Worm (Caenorhabditis elegans) whole organism, L1 larva: Measurements from ENCODE around the gene F52B11.5.
A peak's percentile ranks its signal among the peaks of the same experiment; 100 is the strongest.

Experiments
- C04F5.9 ChIP-seq: sonication (generic microtip); optimal IDR thresholded peaks from 2 replicates; lab custom pipeline; 2016; ENCODE audit warnings: missing genetic modification characterization, missing compliant biosample characterization
- F16B12.6 ChIP-seq: fragments of 150-350 bp; optimal IDR thresholded peaks from 2 replicates; lab custom pipeline; 2014; ENCODE audit warnings: missing biosample characterization, missing genetic modification characterization
- aha-1 ChIP-seq: fragments of 150-350 bp; optimal IDR thresholded peaks from 2 replicates; lab custom pipeline; 2014; ENCODE audit warnings: missing biosample characterization, missing genetic modification characterization
- alr-1 ChIP-seq: fragments of 200-800 bp; sonication (Bioruptor generic); optimal IDR thresholded peaks from 2 replicates; lab custom pipeline; 2018; ENCODE audit warnings: borderline replicate concordance, mild to moderate bottlenecking, missing genetic modification characterization, missing compliant biosample characterization
- aly-2 ChIP-seq: fragments of 150-350 bp; optimal IDR thresholded peaks from 2 replicates; lab custom pipeline; 2014; ENCODE audit warnings: missing biosample characterization, missing genetic modification characterization
- ama-1 ChIP-seq: fragments of 150-350 bp; optimal IDR thresholded peaks from 2 replicates; lab custom pipeline; 2014
- blmp-1 ChIP-seq: fragments of 150-350 bp; optimal IDR thresholded peaks from 2 replicates; lab custom pipeline; 2014; ENCODE audit warnings: missing biosample characterization, missing genetic modification characterization
- ceh-8 ChIP-seq: fragments of 200-800 bp; sonication (Bioruptor generic); optimal IDR thresholded peaks from 2 replicates; lab custom pipeline; 2018; ENCODE audit warnings: mild to moderate bottlenecking, missing genetic modification characterization, moderate library complexity, missing compliant biosample characterization
- ceh-88 ChIP-seq: fragments of 200-800 bp; sonication (Bioruptor generic); IDR thresholded peaks from 2 replicates; pipeline ENCODE4 v1.3.6; 2022; ENCODE audit warnings: missing genetic modification characterization, missing compliant biosample characterization
- ceh-90 ChIP-seq: sonication (generic microtip); optimal IDR thresholded peaks from 2 replicates; lab custom pipeline; 2016; ENCODE audit warnings: missing genetic modification characterization, missing compliant biosample characterization
- dpl-1 ChIP-seq, 3 experiments: fragments of 150-350 bp in 2 of 3; sonication (generic microtip) in 1 of 3; optimal IDR thresholded peaks; 2 replicates each; lab custom pipeline; 2014 to 2017; ENCODE audit warnings: missing biosample characterization in 3 of 3, missing genetic modification characterization in 3 of 3, missing genetic modification reagents in 3 of 3
- dsc-1 ChIP-seq: sonication (generic microtip); optimal IDR thresholded peaks from 2 replicates; lab custom pipeline; 2016; ENCODE audit warnings: mild to moderate bottlenecking, missing genetic modification characterization, missing compliant biosample characterization
- efl-1 ChIP-seq, 4 experiments: fragments of 150-350 bp; optimal IDR thresholded peaks in 3 of 4; peaks in 1 of 4; 1 replicate in 1 of 4; 2 replicates in 3 of 4; lab custom pipeline; 2014; ENCODE audit warnings: missing biosample characterization in 2 of 4, missing genetic modification characterization in 2 of 4, missing genetic modification reagents in 2 of 4
- egl-13 ChIP-seq: sonication (generic microtip); optimal IDR thresholded peaks from 2 replicates; lab custom pipeline; 2016; ENCODE audit warnings: missing genotype, missing genetic modification reagents, missing genetic modification characterization, missing compliant biosample characterization
- ets-5 ChIP-seq: fragments of 200-800 bp; sonication (Bioruptor generic); IDR thresholded peaks from 2 replicates; pipeline ENCODE4 v1.3.6; 2022; ENCODE audit warnings: missing genetic modification characterization, missing compliant biosample characterization
- fkh-4 ChIP-seq: sonication (generic microtip); optimal IDR thresholded peaks from 2 replicates; lab custom pipeline; 2016; ENCODE audit warnings: missing compliant biosample characterization, missing genetic modification characterization, borderline replicate concordance
- fos-1 ChIP-seq: fragments of 150-350 bp; optimal IDR thresholded peaks from 2 replicates; lab custom pipeline; 2014; ENCODE audit warnings: missing biosample characterization, missing genetic modification characterization
- grh-1 ChIP-seq: fragments of 200-800 bp; sonication (Bioruptor generic); IDR thresholded peaks from 2 replicates; pipeline ENCODE4 v1.3.6; 2022; ENCODE audit warnings: missing genetic modification reagents, missing genetic modification characterization, missing compliant biosample characterization
- lin-14 ChIP-seq: fragments of 200-800 bp; sonication (Bioruptor generic); optimal IDR thresholded peaks from 2 replicates; lab custom pipeline; 2018; ENCODE audit warnings: mild to moderate bottlenecking, missing genetic modification characterization, moderate library complexity, missing compliant biosample characterization
- lin-15B ChIP-seq: fragments of 150-350 bp; sonication (generic microtip); optimal IDR thresholded peaks from 3 replicates; lab custom pipeline; 2014; ENCODE audit warnings: missing biosample characterization, missing genetic modification characterization
- lin-35 ChIP-seq, 2 experiments: fragments of 150-350 bp; optimal IDR thresholded peaks; 2 replicates each; lab custom pipeline; 2014; ENCODE audit warnings: missing biosample characterization in 2 of 2, missing genetic modification characterization in 2 of 2, missing genetic modification reagents in 2 of 2
- lin-39 ChIP-seq: fragments of 150-350 bp; optimal IDR thresholded peaks from 2 replicates; lab custom pipeline; 2014; ENCODE audit warnings: missing biosample characterization, missing genetic modification reagents, missing genetic modification characterization
- lir-3 ChIP-seq: sonication (generic microtip); optimal IDR thresholded peaks from 2 replicates; lab custom pipeline; 2016; ENCODE audit warnings: mild to moderate bottlenecking, missing genetic modification characterization, moderate library complexity, missing compliant biosample characterization; ENCODE audit not compliant: poor library complexity
- nhr-11 ChIP-seq: fragments of 150-350 bp; optimal IDR thresholded peaks from 2 replicates; lab custom pipeline; 2014; ENCODE audit warnings: missing biosample characterization, missing genetic modification characterization
- nhr-19 ChIP-seq: fragments of 200-800 bp; sonication (Bioruptor generic); conservative IDR thresholded peaks from 2 replicates; pipeline ENCODE4 v1.3.6; 2022; ENCODE audit warnings: missing genetic modification characterization, missing compliant biosample characterization
- nhr-20 ChIP-seq: sonication (generic microtip); optimal IDR thresholded peaks from 2 replicates; lab custom pipeline; 2016; ENCODE audit warnings: mild to moderate bottlenecking, missing genetic modification characterization, missing compliant biosample characterization
- nhr-28 ChIP-seq: fragments of 150-350 bp; optimal IDR thresholded peaks from 2 replicates; lab custom pipeline; 2014; ENCODE audit warnings: missing biosample characterization, missing genetic modification characterization
- nhr-47 ChIP-seq: sonication (generic microtip); optimal IDR thresholded peaks from 2 replicates; lab custom pipeline; 2016; ENCODE audit warnings: mild to moderate bottlenecking, missing genetic modification characterization, moderate library complexity, missing compliant biosample characterization
- nhr-71 ChIP-seq: sonication (generic microtip); optimal IDR thresholded peaks from 2 replicates; lab custom pipeline; 2016; ENCODE audit warnings: mild to moderate bottlenecking, missing genetic modification characterization, moderate library complexity, missing compliant biosample characterization
- nhr-84 ChIP-seq: sonication (generic microtip); optimal IDR thresholded peaks from 2 replicates; lab custom pipeline; 2017; ENCODE audit warnings: missing biosample characterization, missing genetic modification characterization
- rnt-1 ChIP-seq: sonication (generic microtip); optimal IDR thresholded peaks from 2 replicates; lab custom pipeline; 2016; ENCODE audit warnings: mild to moderate bottlenecking, missing genetic modification characterization, moderate library complexity, missing compliant biosample characterization
- skn-1 ChIP-seq: fragments of 150-350 bp; optimal IDR thresholded peaks from 2 replicates; lab custom pipeline; 2014; ENCODE audit warnings: missing biosample characterization, missing genetic modification characterization
- snpc-4 ChIP-seq: fragments of 150-350 bp; optimal IDR thresholded peaks from 2 replicates; lab custom pipeline; 2014; ENCODE audit warnings: missing biosample characterization, missing genetic modification characterization
- sptf-1 ChIP-seq: fragments of 150-350 bp; optimal IDR thresholded peaks from 2 replicates; lab custom pipeline; 2014; ENCODE audit warnings: missing biosample characterization, missing genetic modification characterization
- tlp-1 ChIP-seq: fragments of 150-350 bp; optimal IDR thresholded peaks from 2 replicates; lab custom pipeline; 2014; ENCODE audit warnings: missing biosample characterization, missing genetic modification characterization
- zag-1 ChIP-seq: fragments of 150-350 bp; optimal IDR thresholded peaks from 2 replicates; lab custom pipeline; 2014; ENCODE audit warnings: missing biosample characterization, missing genetic modification characterization

F52B11.5 gene

DNA sequence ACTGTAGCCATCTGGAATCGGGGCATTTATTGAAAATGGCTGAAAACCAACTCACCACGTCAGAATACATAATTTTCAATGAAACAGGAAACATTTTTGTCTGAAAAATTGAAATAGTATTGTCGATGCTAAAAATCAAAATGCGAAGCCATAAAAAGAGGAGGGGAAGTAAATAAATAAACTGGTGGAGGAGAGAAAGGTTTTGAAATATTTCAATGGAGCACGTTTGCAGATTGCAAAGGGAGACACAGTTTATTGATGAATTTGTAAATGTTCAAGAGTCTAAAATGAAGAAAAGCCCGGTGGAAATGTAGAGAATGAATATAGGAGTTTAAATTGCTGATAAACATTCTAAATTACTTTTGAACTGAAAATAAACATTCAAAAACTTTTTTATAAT lies at the start of gene F52B11.5:
TSS of gene F52B11.5 (minus strand) at position 178 of the 400 bp plus-strand sequence.
- no peak for TF ChIP-seq snpc-4
- TF ChIP-seq dpl-1 (GFP tag; optimal IDR thresholded peaks at IDR 0.05; lab: Kevin White, UChicago), result peak in 1 of 3 experiments; percentile 38
- no peak for TF ChIP-seq grh-1 (GFP tag; lab: Robert Waterston, UW)
- no peak for TF ChIP-seq nhr-84 (tag; lab: Kevin White, UChicago)
- no peak for TF ChIP-seq ama-1 (lab: Kevin White, UChicago)
- TF ChIP-seq skn-1 (tag; lab: Kevin White, UChicago), result no peak
- TF ChIP-seq alr-1, result no peak
- no peak for TF ChIP-seq nhr-47
- no peak for TF ChIP-seq nhr-11 (tag; lab: Kevin White, UChicago)
- TF ChIP-seq lin-14, result no peak
- no peak for TF ChIP-seq lin-15B
- TF ChIP-seq blmp-1 (tag; lab: Kevin White, UChicago), result no peak
- no peak for TF ChIP-seq lin-39 (tag; lab: Kevin White, UChicago)
- no peak for TF ChIP-seq nhr-20 (tag; lab: Kevin White, UChicago)
- no peak for TF ChIP-seq dsc-1 (tag; lab: Kevin White, UChicago)
- TF ChIP-seq fos-1 (tag; lab: Kevin White, UChicago), result no peak
- peak in 1 of 2 experiments; percentile 3 for TF ChIP-seq lin-35 (GFP tag; optimal IDR thresholded peaks at IDR 0.05; lab: Kevin White, UChicago)
- peak in 1 of 2 experiments; percentile 17 for TF ChIP-seq efl-1 (optimal IDR thresholded peaks at IDR 0.05; lab: Kevin White, UChicago)
- no peak for TF ChIP-seq efl-1 (GFP tag; optimal IDR thresholded peaks at IDR 0.05 in 1 of 2; lab: Kevin White, UChicago)
- TF ChIP-seq rnt-1, result no peak
- TF ChIP-seq, all 84 proteins: peak for 3

DNA sequence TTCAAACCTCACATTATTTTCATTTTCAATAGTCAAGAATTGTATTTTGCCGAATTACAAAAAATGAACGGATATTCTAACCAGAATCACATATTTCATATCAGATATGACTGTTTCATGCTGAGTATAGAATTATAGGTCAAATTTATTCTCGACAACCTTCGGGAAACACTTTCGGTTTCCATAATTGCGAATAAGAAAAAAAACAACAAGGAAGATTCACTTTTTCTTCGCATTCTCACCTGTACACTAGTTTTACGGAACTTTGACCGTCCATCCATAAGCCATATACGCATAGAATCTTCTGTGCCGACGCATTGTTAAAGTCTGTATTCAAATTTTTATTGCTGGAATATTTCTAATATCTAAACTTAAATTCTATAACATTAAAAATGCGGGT lies 42.6 kb upstream of the F52B11.5 start, which contains the start of gene oac-37:
TSS of gene oac-37 (plus strand) at position 301 of the 400 bp plus-strand sequence.
- TF ChIP-seq lin-35 (GFP tag; optimal IDR thresholded peaks at IDR 0.05; lab: Kevin White, UChicago) (no peak), ceh-8 (no peak), aha-1 (tag; lab: Kevin White, UChicago) (no peak), fkh-4 (tag; lab: Kevin White, UChicago) (no peak), nhr-71 (tag; lab: Kevin White, UChicago) (no peak), ceh-90 (no peak), sptf-1 (no peak), skn-1 (tag; lab: Kevin White, UChicago) (no peak), F16B12.6 (no peak), lir-3 (no peak), nhr-28 (tag; lab: Kevin White, UChicago) (no peak), nhr-20 (tag; lab: Kevin White, UChicago) (no peak), dpl-1 (GFP tag; optimal IDR thresholded peaks at IDR 0.05; lab: Kevin White, UChicago) (no peak), zag-1 (no peak), lin-15B (no peak), ets-5 (GFP tag; lab: Robert Waterston, UW) (no peak)

DNA sequence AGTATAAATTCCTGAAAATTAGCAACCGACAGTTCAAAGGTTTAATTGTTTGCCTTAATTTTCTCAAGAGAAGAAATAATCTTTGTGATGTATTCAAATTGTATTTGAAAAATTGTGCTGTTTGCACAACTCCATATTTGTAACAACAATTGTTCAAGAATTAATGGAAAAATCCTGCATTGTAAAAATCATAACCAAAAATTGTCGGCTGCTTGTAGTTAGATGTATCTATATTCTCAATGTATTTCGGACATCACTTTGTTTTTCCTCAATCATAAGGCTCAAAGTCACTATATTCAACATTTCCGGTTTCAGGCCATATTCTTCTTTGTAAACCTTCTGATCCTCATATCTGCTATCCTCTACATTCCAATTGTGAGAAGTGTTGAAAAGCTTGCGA lies 40.0 kb upstream of the F52B11.5 start:
- TF ChIP-seq efl-1 (optimal IDR thresholded peaks at IDR 0.05; lab: Kevin White, UChicago) (no peak), efl-1 (GFP tag; optimal IDR thresholded peaks at IDR 0.05 in 1 of 2; lab: Kevin White, UChicago) (peak in 1 of 2 experiments; percentile 17), aly-2 (tag; lab: Kevin White, UChicago) (no peak)

DNA sequence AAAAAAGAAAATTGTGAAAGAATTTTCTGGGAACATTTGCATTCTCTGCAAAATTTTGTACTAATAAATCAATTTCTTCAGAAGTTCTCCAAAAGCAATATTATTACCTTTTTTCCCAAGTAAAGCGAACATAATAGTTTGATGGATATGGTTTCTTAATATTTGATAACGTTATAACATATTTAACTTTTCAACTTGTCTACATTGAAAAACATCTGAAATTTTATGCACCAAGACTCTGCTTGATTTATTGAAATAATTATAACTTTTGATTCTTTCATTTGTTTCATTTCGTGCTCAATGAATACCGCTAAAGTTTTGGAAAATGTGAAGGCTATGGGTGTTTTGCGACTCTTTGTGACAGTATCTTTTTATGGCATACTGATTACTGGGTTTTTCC lies 34.0 kb upstream of the F52B11.5 start, which contains the start of gene srz-31:
TSS of gene srz-31 (plus strand) at position 301 of the 400 bp plus-strand sequence.
- no peak for TF ChIP-seq grh-1 (GFP tag; lab: Robert Waterston, UW)
- TF ChIP-seq nhr-19 (GFP tag; lab: Robert Waterston, UW), result no peak
- no peak for TF ChIP-seq tlp-1 (tag; lab: Kevin White, UChicago)
- no peak for TF ChIP-seq ceh-88 (GFP tag; lab: Robert Waterston, UW)
- no peak for TF ChIP-seq nhr-28 (tag; lab: Kevin White, UChicago)
- TF ChIP-seq egl-13 (tag; lab: Kevin White, UChicago), result no peak
- no peak for TF ChIP-seq lin-35 (GFP tag; optimal IDR thresholded peaks at IDR 0.05; lab: Kevin White, UChicago)
- no peak for TF ChIP-seq alr-1
- no peak for TF ChIP-seq C04F5.9
